Fruit fly (Drosophila melanogaster): ENCODE data around the gene CG10226.

CG10226 gene

DNA sequence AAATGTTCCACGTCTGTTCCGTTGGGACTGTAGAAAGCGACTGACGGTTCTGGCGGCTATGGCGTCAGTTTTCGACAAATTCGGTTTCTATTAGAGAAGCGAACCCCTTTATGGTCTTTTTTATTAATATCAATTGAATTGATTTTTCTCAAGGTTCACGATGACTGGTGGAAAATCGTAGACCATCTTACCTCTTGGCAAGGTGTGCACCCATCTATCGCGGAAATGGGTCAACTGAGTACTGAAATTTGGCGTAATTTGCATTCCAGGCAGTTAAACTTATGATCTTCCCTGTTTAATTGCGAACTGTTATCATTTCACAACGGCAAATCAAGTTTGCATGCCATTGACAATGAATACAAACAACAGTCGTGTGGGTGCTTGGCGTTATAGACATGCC lies at the start of gene CG10226:
Gene CG10226 (minus strand): TSS at position 101 of the 400 bp plus-strand sequence.
- TF ChIP-seq Sin3A (optimal IDR thresholded peaks at IDR 0.05) (no peak), psq (optimal IDR thresholded peaks at IDR 0.05) (no peak), ttk (optimal IDR thresholded peaks at IDR 0.05) (no peak), Myc (optimal IDR thresholded peaks at IDR 0.05) (no peak), insv (optimal IDR thresholded peaks at IDR 0.05) (no peak), h (optimal IDR thresholded peaks at IDR 0.05) (no peak)

DNA sequence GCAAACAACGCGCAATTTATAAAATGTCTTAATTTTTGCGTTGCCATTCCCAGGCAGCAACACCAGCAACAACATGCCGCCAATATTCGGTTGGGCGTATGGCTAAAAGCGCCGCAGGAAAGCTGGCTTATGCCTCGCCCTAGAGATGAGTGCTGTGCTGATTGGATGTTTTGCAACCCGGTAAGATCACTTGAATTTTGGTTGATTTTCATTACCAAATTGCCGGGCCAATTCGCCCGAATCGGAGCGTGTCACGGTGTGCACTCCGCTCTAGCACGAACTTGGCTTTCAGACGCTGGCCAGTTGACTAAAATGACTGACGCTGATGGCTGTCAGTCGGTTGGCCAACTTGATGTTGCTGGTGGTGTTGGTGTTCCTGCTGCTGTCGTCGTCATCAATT lies 45.5 kb upstream of the CG10226 start:
- TF ChIP-seq ttk (optimal IDR thresholded peaks at IDR 0.05) (no peak), Sin3A (optimal IDR thresholded peaks at IDR 0.05) (no peak), Myc (optimal IDR thresholded peaks at IDR 0.05) (no peak), insv (optimal IDR thresholded peaks at IDR 0.05) (no peak), psq (optimal IDR thresholded peaks at IDR 0.05) (no peak)

DNA sequence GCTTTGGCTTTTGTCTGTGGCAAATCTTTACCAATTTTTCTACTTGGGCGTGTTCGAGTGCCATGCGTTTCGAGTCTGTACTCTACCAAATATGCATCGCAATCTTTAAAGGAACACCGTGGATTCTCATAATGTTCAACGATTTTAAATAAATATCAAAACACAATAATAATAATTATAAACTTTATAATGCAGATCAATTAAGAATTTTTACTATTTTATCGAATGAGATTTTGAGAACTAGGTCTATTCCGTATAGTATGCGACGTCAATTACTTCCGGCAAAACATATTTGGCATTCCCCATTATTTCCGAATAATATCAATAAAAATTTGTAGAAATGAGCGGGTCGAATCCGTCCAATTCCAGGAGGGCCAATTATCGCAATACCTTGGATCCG lies 35.6 kb upstream of the CG10226 start, which contains the start of gene CG43168:
Gene CG43168 (plus strand): TSS at position 301 of the 400 bp plus-strand sequence.
- TF ChIP-seq ttk (optimal IDR thresholded peaks at IDR 0.05) (no peak), psq (optimal IDR thresholded peaks at IDR 0.05) (no peak), Sin3A (optimal IDR thresholded peaks at IDR 0.05) (no peak), h (optimal IDR thresholded peaks at IDR 0.05) (no peak), insv (optimal IDR thresholded peaks at IDR 0.05) (no peak), Myc (optimal IDR thresholded peaks at IDR 0.05) (no peak)

- TF ChIP-seq h (optimal IDR thresholded peaks at IDR 0.05) (no peak), Myc (optimal IDR thresholded peaks at IDR 0.05) (no peak), ttk (optimal IDR thresholded peaks at IDR 0.05) (no peak), Sin3A (optimal IDR thresholded peaks at IDR 0.05) (no peak), psq (optimal IDR thresholded peaks at IDR 0.05) (no peak), insv (optimal IDR thresholded peaks at IDR 0.05) (no peak)
Observed at dm6 chr3L:6274929-6275328, 35.1 kb upstream of the CG10226 start.

DNA sequence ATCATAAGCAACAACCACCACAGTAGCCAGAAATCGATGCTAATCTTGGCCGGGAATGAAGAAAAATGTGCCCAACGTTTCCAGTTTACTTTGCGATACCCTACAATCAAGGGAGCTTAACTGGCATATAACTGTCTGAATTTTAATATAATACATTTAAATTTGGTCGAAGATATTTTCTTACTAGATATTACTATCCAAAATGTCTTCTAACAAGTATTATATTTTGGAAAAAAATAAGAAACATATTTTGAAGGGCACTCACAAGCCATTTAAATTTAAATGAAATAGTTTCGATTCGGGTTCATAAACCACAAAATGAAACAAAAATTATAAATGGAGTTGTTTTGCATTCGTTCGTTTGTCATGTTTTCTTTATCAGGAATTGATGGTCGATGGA lies 30.4 kb upstream of the CG10226 start:
- TF ChIP-seq psq (optimal IDR thresholded peaks at IDR 0.05) (no peak), insv (optimal IDR thresholded peaks at IDR 0.05) (no peak), Sin3A (optimal IDR thresholded peaks at IDR 0.05) (no peak), ttk (optimal IDR thresholded peaks at IDR 0.05) (no peak), h (optimal IDR thresholded peaks at IDR 0.05) (no peak), Myc (optimal IDR thresholded peaks at IDR 0.05) (no peak)

DNA sequence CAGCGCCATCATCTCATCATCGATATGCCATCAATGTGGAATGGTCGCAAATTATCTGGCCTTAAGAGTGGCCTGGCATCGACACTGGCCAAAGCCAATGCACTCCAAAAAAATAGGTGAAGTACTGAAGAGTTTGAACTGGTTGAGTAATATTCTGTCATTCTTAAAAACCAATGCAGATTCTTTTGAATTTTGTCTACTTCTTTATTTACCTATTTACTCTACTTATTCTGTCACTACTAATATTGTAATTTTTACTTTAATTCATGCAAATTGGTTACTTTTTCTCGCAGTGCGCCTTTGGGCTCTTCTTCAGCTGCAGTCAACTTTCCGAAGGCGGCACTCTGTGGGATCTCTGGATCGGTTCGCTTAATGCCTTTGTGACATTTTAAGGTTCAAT lies 29.1 kb upstream of the CG10226 start:
- TF ChIP-seq Sin3A (optimal IDR thresholded peaks at IDR 0.05) = no peak
- TF ChIP-seq h (optimal IDR thresholded peaks at IDR 0.05) = no peak
- TF ChIP-seq psq (optimal IDR thresholded peaks at IDR 0.05) = no peak
- TF ChIP-seq insv (optimal IDR thresholded peaks at IDR 0.05) = no peak
- no peak for TF ChIP-seq Myc (optimal IDR thresholded peaks at IDR 0.05)
- TF ChIP-seq ttk (optimal IDR thresholded peaks at IDR 0.05) = no peak

dm6 chr3L:6268076-6268475 lies 28.2 kb upstream of the CG10226 start:
- TF ChIP-seq insv (optimal IDR thresholded peaks at IDR 0.05) (no peak), Sin3A (optimal IDR thresholded peaks at IDR 0.05) (no peak)

- TF ChIP-seq Myc (optimal IDR thresholded peaks at IDR 0.05) (no peak), Sin3A (optimal IDR thresholded peaks at IDR 0.05) (no peak), psq (optimal IDR thresholded peaks at IDR 0.05) (no peak), h (optimal IDR thresholded peaks at IDR 0.05) (no peak), ttk (optimal IDR thresholded peaks at IDR 0.05) (no peak), insv (optimal IDR thresholded peaks at IDR 0.05) (no peak)
Observed at dm6 chr3L:6267509-6267908, 27.6 kb upstream of the CG10226 start.

dm6 chr3L:6266321-6266720 lies 26.5 kb upstream of the CG10226 start:
- TF ChIP-seq h (optimal IDR thresholded peaks at IDR 0.05) (no peak), ttk (optimal IDR thresholded peaks at IDR 0.05) (no peak), psq (optimal IDR thresholded peaks at IDR 0.05) (no peak), Myc (optimal IDR thresholded peaks at IDR 0.05) (no peak), insv (optimal IDR thresholded peaks at IDR 0.05) (no peak), Sin3A (optimal IDR thresholded peaks at IDR 0.05) (no peak)

dm6 chr3L:6263896-6264841 lies 24.3 kb upstream of the CG10226 start:
- TF ChIP-seq ttk (optimal IDR thresholded peaks at IDR 0.05) (no peak), insv (optimal IDR thresholded peaks at IDR 0.05) (no peak), Myc (optimal IDR thresholded peaks at IDR 0.05) (no peak), Sin3A (optimal IDR thresholded peaks at IDR 0.05) (no peak), h (optimal IDR thresholded peaks at IDR 0.05) (no peak), psq (optimal IDR thresholded peaks at IDR 0.05) (no peak)

- no peak for TF ChIP-seq insv (optimal IDR thresholded peaks at IDR 0.05)
- TF ChIP-seq Sin3A (optimal IDR thresholded peaks at IDR 0.05) = no peak
- TF ChIP-seq Myc (optimal IDR thresholded peaks at IDR 0.05) = no peak
- no peak for TF ChIP-seq ttk (optimal IDR thresholded peaks at IDR 0.05)
- TF ChIP-seq psq (optimal IDR thresholded peaks at IDR 0.05) = no peak
- no peak for TF ChIP-seq h (optimal IDR thresholded peaks at IDR 0.05)
Observed at dm6 chr3L:6263470-6263869, 23.6 kb upstream of the CG10226 start.

dm6 chr3L:6262644-6263404 lies 23.0 kb upstream of the CG10226 start, which contains the start of gene Ldh:
Ldh (minus strand) TSS chr3L:6262694.
- TF ChIP-seq Sin3A (optimal IDR thresholded peaks at IDR 0.05) = no peak
- TF ChIP-seq Myc (optimal IDR thresholded peaks at IDR 0.05) = no peak
- TF ChIP-seq insv (optimal IDR thresholded peaks at IDR 0.05) = no peak
- no peak for TF ChIP-seq h (optimal IDR thresholded peaks at IDR 0.05)
- TF ChIP-seq ttk (optimal IDR thresholded peaks at IDR 0.05) = no peak
- TF ChIP-seq psq (optimal IDR thresholded peaks at IDR 0.05) = no peak

All from Kc167 (cell line).